Worm (Caenorhabditis elegans) whole organism, L1 larva: ENCODE data around the gene col-142.

ENCODE experiments used
- C34B4.2 ChIP-seq: sonication (generic microtip); optimal IDR thresholded peaks from 2 replicates; lab custom pipeline; 2017; ENCODE audit warnings: mild to moderate bottlenecking, missing genetic modification characterization, missing compliant biosample characterization
- Y116A8C.19 ChIP-seq: sonication (generic microtip); optimal IDR thresholded peaks from 2 replicates; lab custom pipeline; 2016; ENCODE audit warnings: missing compliant biosample characterization, missing genetic modification characterization, borderline replicate concordance
- alr-1 ChIP-seq: fragments of 200-800 bp; sonication (Bioruptor generic); optimal IDR thresholded peaks from 2 replicates; lab custom pipeline; 2018; ENCODE audit warnings: borderline replicate concordance, mild to moderate bottlenecking, missing genetic modification characterization, missing compliant biosample characterization
- blmp-1 ChIP-seq: fragments of 150-350 bp; optimal IDR thresholded peaks from 2 replicates; lab custom pipeline; 2014; ENCODE audit warnings: missing biosample characterization, missing genetic modification characterization
- elt-3 ChIP-seq, 6 experiments: fragments of 150-350 bp in 1 of 6; sonication (generic microtip); optimal IDR thresholded peaks; 2 replicates each; lab custom pipeline; 2017 to 2018; ENCODE audit warnings: missing biosample characterization in 6 of 6, missing genetic modification characterization in 6 of 6, inconsistent platforms in 1 of 6
- lin-35 ChIP-seq, 2 experiments: fragments of 150-350 bp; optimal IDR thresholded peaks; 2 replicates each; lab custom pipeline; 2014; ENCODE audit warnings: missing biosample characterization in 2 of 2, missing genetic modification characterization in 2 of 2, missing genetic modification reagents in 2 of 2
- nhr-28 ChIP-seq: fragments of 150-350 bp; optimal IDR thresholded peaks from 2 replicates; lab custom pipeline; 2014; ENCODE audit warnings: missing biosample characterization, missing genetic modification characterization
- nhr-77 ChIP-seq: fragments of 150-350 bp; optimal IDR thresholded peaks from 2 replicates; lab custom pipeline; 2014; ENCODE audit warnings: missing biosample characterization, missing genetic modification characterization
- pqm-1 ChIP-seq: sonication (generic microtip); optimal IDR thresholded peaks from 3 replicates; lab custom pipeline; 2017; ENCODE audit warnings: missing biosample characterization, missing genetic modification characterization
- skn-1 ChIP-seq: fragments of 150-350 bp; optimal IDR thresholded peaks from 2 replicates; lab custom pipeline; 2014; ENCODE audit warnings: missing biosample characterization, missing genetic modification characterization
- snpc-4 ChIP-seq: fragments of 150-350 bp; optimal IDR thresholded peaks from 2 replicates; lab custom pipeline; 2014; ENCODE audit warnings: missing biosample characterization, missing genetic modification characterization
- sptf-1 ChIP-seq: fragments of 150-350 bp; optimal IDR thresholded peaks from 2 replicates; lab custom pipeline; 2014; ENCODE audit warnings: missing biosample characterization, missing genetic modification characterization
- tbx-2 ChIP-seq: sonication (generic microtip); optimal IDR thresholded peaks from 2 replicates; lab custom pipeline; 2016; ENCODE audit warnings: missing genetic modification characterization, missing compliant biosample characterization
- unc-62 ChIP-seq: fragments of 150-350 bp; optimal IDR thresholded peaks from 2 replicates; lab custom pipeline; 2014; ENCODE audit warnings: missing biosample characterization, missing genetic modification reagents, missing genetic modification characterization

DNA sequence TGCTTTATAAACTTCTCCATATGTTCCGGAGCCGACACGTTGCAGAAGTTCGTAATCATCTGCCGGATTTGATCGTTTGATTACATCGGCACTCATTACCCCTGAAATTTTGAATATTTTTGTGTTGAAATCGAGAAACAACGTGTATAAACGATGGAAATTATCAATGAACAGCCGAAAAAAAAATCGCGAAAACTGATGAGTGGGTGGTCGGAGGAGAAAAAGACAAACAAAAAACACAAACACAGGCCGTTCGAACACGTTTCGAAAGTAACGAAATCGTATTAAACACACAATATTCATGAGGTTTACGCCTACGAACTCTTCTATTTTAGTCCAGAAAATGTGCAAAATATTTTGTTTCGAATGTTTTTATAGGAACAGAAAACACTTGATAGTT, 38.4 kb upstream of the col-142 start, which contains the start of gene gck-2:
- TF ChIP-seq nhr-28 (no peak), tbx-2 (tag; lab: Kevin White, UChicago) (no peak), Y116A8C.19 (no peak), pqm-1 (no peak), unc-62 (no peak), nhr-77 (tag; lab: Kevin White, UChicago) (no peak), skn-1 (tag; lab: Kevin White, UChicago) (no peak), snpc-4 (tag; lab: Kevin White, UChicago) (no peak), blmp-1 (tag; lab: Kevin White, UChicago) (no peak), lin-35 (GFP tag; optimal IDR thresholded peaks at IDR 0.05; lab: Kevin White, UChicago) (no peak), sptf-1 (no peak), elt-3 (tag; optimal IDR thresholded peaks at IDR 0.05; lab: Kevin White, UChicago) (no peak), alr-1 (no peak), C34B4.2 (tag; lab: Kevin White, UChicago) (no peak)
